Fruit fly (Drosophila melanogaster) whole organism, prepupa: ENCODE data around the gene He.
A peak's percentile ranks its signal among the peaks of the same experiment; 100 is the strongest.

Experiments used
- Blimp-1 ChIP-seq: fragments of 200-800 bp; sonication (Bioruptor generic); optimal IDR thresholded peaks from 3 replicates; lab custom pipeline; 2017; ENCODE audit warnings: missing biosample characterization, missing genetic modification characterization, mild to moderate bottlenecking, moderate library complexity, missing genetic modification reagents
- CG10631 ChIP-seq: fragments of 200-800 bp; sonication (Bioruptor generic); optimal IDR thresholded peaks from 2 replicates; lab custom pipeline; 2016; ENCODE audit warnings: missing biosample characterization, missing genetic modification characterization
- CG10669 ChIP-seq: fragments of 200-800 bp; sonication (Bioruptor generic); optimal IDR thresholded peaks from 3 replicates; lab custom pipeline; 2018; ENCODE audit warnings: missing biosample characterization, mild to moderate bottlenecking, missing genetic modification characterization, moderate library complexity
- CG11294 ChIP-seq: fragments of 200-800 bp; sonication (Bioruptor generic); IDR thresholded peaks from 2 replicates; pipeline ENCODE4 v1.3.6; 2022; ENCODE audit warnings: missing biosample characterization, missing genetic modification characterization
- CG11762 ChIP-seq: fragments of 200-800 bp; sonication (Bioruptor generic); optimal IDR thresholded peaks from 3 replicates; lab custom pipeline; 2016; ENCODE audit warnings: missing biosample characterization, missing genetic modification characterization; ENCODE audit not compliant: insufficient read depth
- CG11902 ChIP-seq: fragments of 200-800 bp; sonication (Bioruptor generic); optimal IDR thresholded peaks from 3 replicates; lab custom pipeline; 2016; ENCODE audit warnings: missing biosample characterization, missing genetic modification characterization
- CG1621 ChIP-seq: fragments of 200-800 bp; sonication (Bioruptor generic); optimal IDR thresholded peaks from 3 replicates; lab custom pipeline; 2018; ENCODE audit warnings: missing biosample characterization, mild to moderate bottlenecking, missing genetic modification characterization
- CG16779 ChIP-seq: fragments of 200-800 bp; sonication (Bioruptor generic); optimal IDR thresholded peaks from 3 replicates; lab custom pipeline; 2017; ENCODE audit warnings: missing biosample characterization, mild to moderate bottlenecking, missing genetic modification characterization
- CG3032 ChIP-seq: fragments of 200-800 bp; optimal IDR thresholded peaks from 2 replicates; lab custom pipeline; 2019; ENCODE audit warnings: missing biosample characterization, mild to moderate bottlenecking, missing genetic modification characterization, moderate library complexity
- CG32006 ChIP-seq: fragments of 200-800 bp; sonication (Bioruptor generic); optimal IDR thresholded peaks from 3 replicates; lab custom pipeline; 2017; ENCODE audit warnings: missing biosample characterization, mild to moderate bottlenecking, missing genetic modification characterization
- CG4318 ChIP-seq: fragments of 200-800 bp; sonication (Bioruptor generic); optimal IDR thresholded peaks from 3 replicates; lab custom pipeline; 2017; ENCODE audit warnings: missing biosample characterization, mild to moderate bottlenecking, missing genetic modification characterization
- CG6163 ChIP-seq: fragments of 200-800 bp; sonication (Bioruptor generic); IDR thresholded peaks from 3 replicates; pipeline ENCODE4 v1.3.6; 2022; ENCODE audit warnings: missing biosample characterization, missing genetic modification characterization
- CG6276 ChIP-seq: fragments of 200-800 bp; sonication (Bioruptor generic); optimal IDR thresholded peaks from 2 replicates; lab custom pipeline; 2017; ENCODE audit warnings: missing biosample characterization, mild to moderate bottlenecking, missing genetic modification characterization
- CG6808 ChIP-seq: fragments of 200-800 bp; sonication (Bioruptor generic); optimal IDR thresholded peaks from 3 replicates; lab custom pipeline; 2017; ENCODE audit warnings: missing biosample characterization, missing genetic modification characterization, mild to moderate bottlenecking, moderate library complexity, missing genetic modification reagents
- CG6854 ChIP-seq: fragments of 200-800 bp; sonication (Bioruptor generic); optimal IDR thresholded peaks from 2 replicates; lab custom pipeline; 2017; ENCODE audit warnings: missing biosample characterization, mild to moderate bottlenecking, missing genetic modification characterization
- CG7368 ChIP-seq: fragments of 200-800 bp; sonication (Bioruptor generic); optimal IDR thresholded peaks from 3 replicates; lab custom pipeline; 2016; ENCODE audit warnings: missing biosample characterization, missing genetic modification characterization
- CG8632 ChIP-seq: fragments of 200-800 bp; sonication (Bioruptor generic); optimal IDR thresholded peaks from 3 replicates; lab custom pipeline; 2016; ENCODE audit warnings: missing biosample characterization, missing genetic modification characterization
- CG9139 ChIP-seq: fragments of 200-800 bp; sonication (Bioruptor generic); optimal IDR thresholded peaks from 3 replicates; lab custom pipeline; 2017; ENCODE audit warnings: missing biosample characterization, mild to moderate bottlenecking, missing genetic modification characterization
- Eip78C ChIP-seq: fragments of 200-800 bp; sonication (Bioruptor generic); peaks from one replicate; lab custom pipeline; 2016; ENCODE audit warnings: missing biosample characterization, missing genetic modification characterization
- Eip93F ChIP-seq: fragments of 200-800 bp; sonication (Bioruptor generic); optimal IDR thresholded peaks from 2 replicates; lab custom pipeline; 2016; ENCODE audit warnings: missing biosample characterization, mild to moderate bottlenecking, missing genetic modification characterization
- Gug ChIP-seq: fragments of 200-800 bp; sonication (Bioruptor generic); IDR thresholded peaks from 2 replicates; pipeline ENCODE4 v1.3.6; 2022; ENCODE audit warnings: missing biosample characterization, missing genetic modification characterization
- Hr38 ChIP-seq: sonication (Bioruptor generic); optimal IDR thresholded peaks from 2 replicates; lab custom pipeline; 2016; ENCODE audit warnings: missing biosample characterization, missing genetic modification characterization
- Hr4 ChIP-seq: fragments of 200-800 bp; sonication (Bioruptor generic); optimal IDR thresholded peaks from 3 replicates; lab custom pipeline; 2016; ENCODE audit warnings: missing biosample characterization, missing genetic modification characterization
- Lpt ChIP-seq: fragments of 200-800 bp; sonication (Bioruptor generic); optimal IDR thresholded peaks from 3 replicates; lab custom pipeline; 2016; ENCODE audit warnings: missing biosample characterization, missing genetic modification characterization
- Met ChIP-seq: fragments of 200-800 bp; sonication (Bioruptor generic); optimal IDR thresholded peaks from 3 replicates; lab custom pipeline; 2016; ENCODE audit warnings: missing biosample characterization, missing genetic modification characterization
- acj6 ChIP-seq: fragments of 200-800 bp; sonication (Bioruptor generic); optimal IDR thresholded peaks from 3 replicates; lab custom pipeline; 2016; ENCODE audit warnings: missing biosample characterization, missing genetic modification characterization
- eg ChIP-seq: fragments of 200-800 bp; sonication (Bioruptor generic); IDR thresholded peaks from 3 replicates; pipeline ENCODE4 v1.3.6; 2022; ENCODE audit warnings: missing biosample characterization, missing genetic modification characterization
- esn ChIP-seq: fragments of 200-800 bp; sonication (Bioruptor generic); optimal IDR thresholded peaks from 2 replicates; lab custom pipeline; 2016; ENCODE audit warnings: missing biosample characterization, mild to moderate bottlenecking, missing genetic modification characterization, moderate library complexity
- fkh ChIP-seq: fragments of 200-800 bp; sonication (Bioruptor generic); optimal IDR thresholded peaks from 3 replicates; lab custom pipeline; 2017; ENCODE audit warnings: missing biosample characterization, mild to moderate bottlenecking, missing genetic modification characterization, moderate library complexity
- pdm3 ChIP-seq: fragments of 200-800 bp; sonication (Bioruptor generic); optimal IDR thresholded peaks from 3 replicates; lab custom pipeline; 2016; ENCODE audit warnings: missing biosample characterization, missing genetic modification characterization
- spab ChIP-seq: fragments of 200-800 bp; sonication (Bioruptor generic); optimal IDR thresholded peaks from 2 replicates; lab custom pipeline; 2017; ENCODE audit warnings: missing biosample characterization, mild to moderate bottlenecking, missing genetic modification characterization, missing genetic modification reagents
- svp ChIP-seq: fragments of 200-800 bp; sonication (Bioruptor generic); peaks from one replicate; lab custom pipeline; 2016; ENCODE audit warnings: missing biosample characterization, missing genetic modification characterization

Gene He

dm6 chr2L:13967846-13968350, 4.8 kb downstream of the He start, which contains the start of gene NimB3 (continued):
- TF ChIP-seq pdm3 (GFP tag; lab: Kevin White, UChicago) (no peak), CG4318 (no peak), CG32006 (peak; percentile 13), CG8632 (GFP tag; lab: Kevin White, UChicago) (no peak), svp (GFP tag; lab: Kevin White, UChicago) (peak; percentile 97)

dm6 chr2L:13966732-13967316, 5.9 kb downstream of the He start, which contains the start of gene NimB2:
NimB2 (minus strand) TSS chr2L:13967018.
- TF ChIP-seq CG6808 (GFP tag; lab: Kevin White, UChicago) (no peak), svp (GFP tag; lab: Kevin White, UChicago) (peak; percentile 94), Eip78C (GFP tag; lab: Kevin White, UChicago) (peak; percentile 16), fkh (no peak), acj6 (GFP tag; lab: Kevin White, UChicago) (no peak), Hr4 (GFP tag; lab: Kevin White, UChicago) (no peak), Met (GFP tag; lab: Kevin White, UChicago) (no peak), CG8632 (GFP tag; lab: Kevin White, UChicago) (no peak)

dm6 chr2L:13963467-13964122, 9.2 kb downstream of the He start, which contains the start of gene NimB1:
NimB1 (plus strand) TSS chr2L:13963507.
- TF ChIP-seq CG1621 (tag; lab: Kevin White, UChicago) (no peak), esn (GFP tag; lab: Kevin White, UChicago) (no peak), CG6163 (GFP tag; lab: Robert Waterston, UW) (no peak), Gug (GFP tag; lab: Robert Waterston, UW) (no peak), CG16779 (tag; lab: Kevin White, UChicago) (no peak), Eip78C (GFP tag; lab: Kevin White, UChicago) (peak; percentile 59), CG10669 (GFP tag; lab: Kevin White, UChicago) (no peak), svp (GFP tag; lab: Kevin White, UChicago) (peak; percentile 71)

- TF ChIP-seq CG32006 (no peak), Lpt (GFP tag; lab: Kevin White, UChicago) (no peak), CG9139 (GFP tag; lab: Kevin White, UChicago) (peak; percentile 19)
Observed at dm6 chr2L:13960399-13960798, 12.3 kb downstream of the He start.

- no peak for TF ChIP-seq CG11762 (GFP tag; lab: Kevin White, UChicago)
- no peak for TF ChIP-seq CG10631 (GFP tag; lab: Kevin White, UChicago)
- no peak for TF ChIP-seq svp (GFP tag; lab: Kevin White, UChicago)
- TF ChIP-seq CG11902, result no peak
- no peak for TF ChIP-seq Blimp-1 (GFP tag; lab: Kevin White, UChicago)
- TF ChIP-seq Hr38, result no peak
- no peak for TF ChIP-seq acj6 (GFP tag; lab: Kevin White, UChicago)
- no peak for TF ChIP-seq CG4318
- TF ChIP-seq CG6276, result no peak
- no peak for TF ChIP-seq CG11294 (GFP tag; lab: Robert Waterston, UW)
- TF ChIP-seq eg, result no peak
- no peak for TF ChIP-seq Gug (GFP tag; lab: Robert Waterston, UW)
- TF ChIP-seq spab (GFP tag; lab: Kevin White, UChicago), result no peak
- TF ChIP-seq CG7368 (GFP tag; lab: Kevin White, UChicago), result no peak
- TF ChIP-seq CG3032 (tag; lab: Kevin White, UChicago), result no peak
- no peak for TF ChIP-seq CG6854 (GFP tag; lab: Kevin White, UChicago)
- TF ChIP-seq Hr4 (GFP tag; lab: Kevin White, UChicago), result no peak
- no peak for TF ChIP-seq Eip93F (GFP tag; lab: Kevin White, UChicago)
Observed at dm6 chr2L:13957239-13957638, 15.5 kb downstream of the He start, which contains the start of gene NimA. NimA (plus strand) TSS chr2L:13957539.
